Fruit fly (Drosophila melanogaster) whole organism, pupa: ENCODE measurements around the gene Pex11c.

Source experiments
- CG13204 ChIP-seq: fragments of 200-800 bp; sonication (Bioruptor generic); optimal IDR thresholded peaks from 2 replicates; lab custom pipeline; 2018; ENCODE audit warnings: missing biosample characterization, mild to moderate bottlenecking, missing genetic modification characterization, moderate library complexity
- CG15710 ChIP-seq: fragments of 200-800 bp; sonication (Bioruptor generic); optimal IDR thresholded peaks from 2 replicates; lab custom pipeline; 2018; ENCODE audit warnings: missing biosample characterization, mild to moderate bottlenecking, missing genetic modification characterization, moderate library complexity
- CG17806 ChIP-seq: fragments of 200-800 bp; sonication (Bioruptor generic); optimal IDR thresholded peaks from 2 replicates; lab custom pipeline; 2018; ENCODE audit warnings: missing biosample characterization, mild to moderate bottlenecking, missing genetic modification characterization, moderate library complexity
- CG32121 ChIP-seq: fragments of 200-800 bp; sonication (Bioruptor generic); IDR thresholded peaks from 2 replicates; pipeline ENCODE4 v1.3.6; 2022; ENCODE audit warnings: missing biosample characterization, missing genetic modification characterization
- CG34367 ChIP-seq: fragments of 200-800 bp; sonication (Bioruptor generic); optimal IDR thresholded peaks from 2 replicates; lab custom pipeline; 2018; ENCODE audit warnings: missing biosample characterization, mild to moderate bottlenecking, missing genetic modification characterization
- CG8159 ChIP-seq: fragments of 200-800 bp; sonication (Bioruptor generic); optimal IDR thresholded peaks from 3 replicates; lab custom pipeline; 2018; ENCODE audit warnings: missing biosample characterization, mild to moderate bottlenecking, missing genetic modification characterization, moderate library complexity
- CG8301 ChIP-seq: fragments of 200-800 bp; sonication (Bioruptor generic); optimal IDR thresholded peaks from 2 replicates; lab custom pipeline; 2018; ENCODE audit warnings: missing biosample characterization, mild to moderate bottlenecking, missing genetic modification characterization
- CG9948 ChIP-seq: fragments of 200-800 bp; sonication (Bioruptor generic); optimal IDR thresholded peaks from 2 replicates; lab custom pipeline; 2018; ENCODE audit warnings: missing biosample characterization, mild to moderate bottlenecking, missing genetic modification characterization, moderate library complexity
- EcR ChIP-seq: fragments of 200-800 bp; sonication (Bioruptor generic); optimal IDR thresholded peaks from 3 replicates; lab custom pipeline; 2019; ENCODE audit warnings: missing biosample characterization, missing genetic modification characterization, mild to moderate bottlenecking, moderate library complexity, missing genetic modification reagents
- Pif1A ChIP-seq: fragments of 200-800 bp; sonication (Bioruptor generic); optimal IDR thresholded peaks from 3 replicates; lab custom pipeline; 2016; ENCODE audit warnings: missing biosample characterization, missing genetic modification characterization
- Pif1B ChIP-seq: fragments of 200-800 bp; sonication (Bioruptor generic); optimal IDR thresholded peaks from 3 replicates; lab custom pipeline; 2016; ENCODE audit warnings: missing biosample characterization, missing genetic modification characterization
- Snoo ChIP-seq: fragments of 200-800 bp; sonication (Bioruptor generic); optimal IDR thresholded peaks from 3 replicates; lab custom pipeline; 2017; ENCODE audit warnings: missing biosample characterization, mild to moderate bottlenecking, missing genetic modification characterization, inconsistent platforms
- fd96Ca ChIP-seq: fragments of 200-800 bp; sonication (Bioruptor generic); IDR thresholded peaks from 3 replicates; pipeline ENCODE4 v1.3.6; 2022; ENCODE audit warnings: missing biosample characterization, missing genetic modification characterization
- gl ChIP-seq: fragments of 200-800 bp; sonication (Bioruptor generic); optimal IDR thresholded peaks from 2 replicates; lab custom pipeline; 2018; ENCODE audit warnings: missing biosample characterization, mild to moderate bottlenecking, missing genetic modification characterization

- TF ChIP-seq CG32121 (no peak), Pif1B (no peak), CG13204 (GFP tag; lab: Kevin White, UChicago) (no peak), EcR (GFP tag; lab: Kevin White, UChicago) (no peak), CG34367 (tag; lab: Kevin White, UChicago) (no peak), fd96Ca (GFP tag; lab: Robert Waterston, UW) (no peak), CG8159 (no peak), gl (tag; lab: Kevin White, UChicago) (no peak), CG9948 (no peak), Pif1A (GFP tag; lab: Kevin White, UChicago) (no peak), Snoo (tag; lab: Kevin White, UChicago) (no peak), CG15710 (tag; lab: Kevin White, UChicago) (no peak), CG8301 (tag; lab: Kevin White, UChicago) (no peak), CG17806 (no peak)
Observed at dm6 chr3R:23258524-23258923, 359 bp downstream of the Pex11c start.
